Fruit fly (Drosophila melanogaster) whole organism, embryonic: ENCODE results near the gene rk.

Experiments
- Atf6 ChIP-seq: fragments of 200-800 bp; sonication (Bioruptor generic); IDR thresholded peaks from 2 replicates; pipeline ENCODE4 v1.3.6; 2022; ENCODE audit warnings: missing biosample characterization, missing genetic modification characterization
- C15 ChIP-seq: fragments of 200-800 bp; sonication (Bioruptor generic); IDR thresholded peaks from 3 replicates; pipeline ENCODE4 v1.3.6; 2022; ENCODE audit warnings: missing biosample characterization, missing genetic modification characterization
- CG10979 ChIP-seq: fragments of 200-800 bp; sonication (Bioruptor generic); optimal IDR thresholded peaks from 2 replicates; lab custom pipeline; 2018; ENCODE audit warnings: missing biosample characterization, mild to moderate bottlenecking, missing genetic modification characterization, moderate library complexity
- CG11696 ChIP-seq: fragments of 200-800 bp; sonication (Bioruptor generic); IDR thresholded peaks from 2 replicates; pipeline ENCODE4 v1.3.6; 2022; ENCODE audit warnings: missing biosample characterization, missing genetic modification characterization
- CG12236 ChIP-seq: fragments of 200-800 bp; sonication (Bioruptor generic); optimal IDR thresholded peaks from 2 replicates; lab custom pipeline; 2016; ENCODE audit warnings: missing biosample characterization, missing genetic modification characterization
- CG14014 ChIP-seq: fragments of 200-800 bp; sonication (Bioruptor generic); IDR thresholded peaks from 2 replicates; pipeline ENCODE4 v1.3.6; 2022; ENCODE audit warnings: missing biosample characterization, missing genetic modification characterization
- CG14965 ChIP-seq: fragments of 200-800 bp; sonication (Bioruptor generic); optimal IDR thresholded peaks from 2 replicates; lab custom pipeline; 2016; ENCODE audit warnings: missing biosample characterization, missing genetic modification characterization, borderline replicate concordance
- CG15514 ChIP-seq: fragments of 200-800 bp; sonication (Bioruptor generic); optimal IDR thresholded peaks from 3 replicates; lab custom pipeline; 2017; ENCODE audit warnings: missing biosample characterization, missing genetic modification characterization, mild to moderate bottlenecking, moderate library complexity, missing genetic modification reagents
- CG15696 ChIP-seq: fragments of 200-800 bp; sonication (Bioruptor generic); optimal IDR thresholded peaks from 2 replicates; lab custom pipeline; 2019; ENCODE audit warnings: missing biosample characterization, mild to moderate bottlenecking, missing genetic modification characterization, moderate library complexity
- CG1647 ChIP-seq: fragments of 200-800 bp; sonication (Bioruptor generic); optimal IDR thresholded peaks from 3 replicates; lab custom pipeline; 2016; ENCODE audit warnings: missing biosample characterization, missing genetic modification characterization
- CG18011 ChIP-seq: fragments of 200-800 bp; sonication (Bioruptor generic); optimal IDR thresholded peaks from 2 replicates; lab custom pipeline; 2017; ENCODE audit warnings: missing biosample characterization, missing genetic modification characterization, mild to moderate bottlenecking, moderate library complexity, missing genotype
- CG31224 ChIP-seq: fragments of 200-800 bp; sonication (Bioruptor generic); IDR thresholded peaks from 2 replicates; pipeline ENCODE4 v1.3.6; 2022; ENCODE audit warnings: missing biosample characterization, missing genetic modification characterization
- CG31388 ChIP-seq: fragments of 200-800 bp; sonication (Bioruptor generic); optimal IDR thresholded peaks from 2 replicates; lab custom pipeline; 2016; ENCODE audit warnings: missing biosample characterization, missing genetic modification characterization
- CG4328 ChIP-seq: fragments of 200-800 bp; sonication (Bioruptor generic); optimal IDR thresholded peaks from 3 replicates; lab custom pipeline; 2017; ENCODE audit warnings: missing biosample characterization, missing genetic modification reagents, missing genetic modification characterization
- CG7839 ChIP-seq: fragments of 200-800 bp; sonication (Bioruptor generic); optimal IDR thresholded peaks from 3 replicates; lab custom pipeline; 2018; ENCODE audit warnings: missing biosample characterization, mild to moderate bottlenecking, missing genetic modification characterization, moderate library complexity
- CG9932 ChIP-seq: fragments of 200-800 bp; sonication (Bioruptor generic); IDR thresholded peaks from 2 replicates; pipeline ENCODE4 v1.3.6; 2022; ENCODE audit warnings: missing biosample characterization, missing genetic modification characterization
- E2f1 ChIP-seq: fragments of 200-800 bp; sonication (Bioruptor generic); IDR thresholded peaks from 2 replicates; pipeline ENCODE4 v1.3.6; 2022; ENCODE audit warnings: missing biosample characterization, missing genetic modification characterization
- E2f2 ChIP-seq: fragments of 200-800 bp; sonication (Bioruptor generic); IDR thresholded peaks from 2 replicates; pipeline ENCODE4 v1.3.6; 2022; ENCODE audit warnings: missing biosample characterization, missing genetic modification characterization
- GATAe ChIP-seq: fragments of 200-800 bp; sonication (Bioruptor generic); conservative IDR thresholded peaks from 2 replicates; pipeline ENCODE4 v1.3.6; 2022; ENCODE audit warnings: missing biosample characterization, missing genetic modification characterization
- HLH3B ChIP-seq: fragments of 200-800 bp; sonication (Bioruptor generic); IDR thresholded peaks from 2 replicates; pipeline ENCODE4 v1.3.6; 2022; ENCODE audit warnings: missing biosample characterization, missing genetic modification characterization
- Hand ChIP-seq: fragments of 200-800 bp; sonication (Bioruptor generic); optimal IDR thresholded peaks from 2 replicates; lab custom pipeline; 2017; ENCODE audit warnings: mild to moderate bottlenecking, missing biosample characterization, missing genetic modification reagents, missing genetic modification characterization
- Jarid2 ChIP-seq: fragments of 200-800 bp; sonication (Bioruptor generic); optimal IDR thresholded peaks from 3 replicates; lab custom pipeline; 2017; ENCODE audit warnings: mild to moderate bottlenecking, missing biosample characterization, missing genetic modification reagents, missing genetic modification characterization
- Mad ChIP-seq: fragments of 200-800 bp; sonication (Bioruptor generic); optimal IDR thresholded peaks from 2 replicates; lab custom pipeline; 2016; ENCODE audit warnings: missing biosample characterization, missing genetic modification characterization
- Max ChIP-seq: fragments of 200-800 bp; sonication (Bioruptor generic); optimal IDR thresholded peaks from 2 replicates; lab custom pipeline; 2016; ENCODE audit warnings: missing biosample characterization, mild to moderate bottlenecking, missing genetic modification characterization
- Med ChIP-seq: fragments of 200-800 bp; sonication (Bioruptor generic); peaks from one replicate; lab custom pipeline; 2016; ENCODE audit warnings: missing biosample characterization, missing genetic modification characterization, mild to moderate bottlenecking, inconsistent platforms, moderate library complexity
- NfI ChIP-seq: fragments of 200-800 bp; sonication (Bioruptor generic); optimal IDR thresholded peaks from 3 replicates; lab custom pipeline; 2018; ENCODE audit warnings: missing biosample characterization, mild to moderate bottlenecking, missing genetic modification characterization, moderate library complexity
- Rx ChIP-seq: fragments of 200-800 bp; sonication (Bioruptor generic); IDR thresholded peaks from 2 replicates; pipeline ENCODE4 v1.3.6; 2022; ENCODE audit warnings: missing biosample characterization, missing genetic modification characterization
- Stat92E ChIP-seq, 3 experiments: fragments of >200 bp in 2 of 3; fragments of 200-800 bp in 1 of 3; sonication (Bioruptor generic) in 1 of 3; optimal IDR thresholded peaks; 2 replicates each; lab custom pipeline; 2017 to 2019; ENCODE audit warnings: missing biosample characterization in 3 of 3, missing genetic modification characterization in 3 of 3, mild to moderate bottlenecking in 1 of 3, moderate library complexity in 1 of 3
- al ChIP-seq: fragments of 200-800 bp; sonication (Bioruptor generic); IDR thresholded peaks from 2 replicates; pipeline ENCODE4 v1.3.6; 2022; ENCODE audit warnings: missing biosample characterization, missing genetic modification characterization
- btn ChIP-seq: fragments of 200-800 bp; sonication (Bioruptor generic); optimal IDR thresholded peaks from 2 replicates; lab custom pipeline; 2016; ENCODE audit warnings: missing biosample characterization, missing genetic modification characterization
- chn ChIP-seq: fragments of 200-800 bp; sonication (Bioruptor generic); optimal IDR thresholded peaks from 2 replicates; lab custom pipeline; 2016; ENCODE audit warnings: missing biosample characterization, missing genetic modification characterization
- corto ChIP-seq: fragments of 200-800 bp; sonication (Bioruptor generic); optimal IDR thresholded peaks from 2 replicates; lab custom pipeline; 2016; ENCODE audit warnings: missing biosample characterization, mild to moderate bottlenecking, missing genetic modification characterization, moderate library complexity
- danr ChIP-seq: fragments of 200-800 bp; sonication (Bioruptor generic); IDR thresholded peaks from 2 replicates; pipeline ENCODE4 v1.3.6; 2022; ENCODE audit warnings: missing biosample characterization, missing genetic modification characterization
- dmrt11E ChIP-seq: fragments of 200-800 bp; sonication (Bioruptor generic); optimal IDR thresholded peaks from 3 replicates; lab custom pipeline; 2018; ENCODE audit warnings: missing biosample characterization, mild to moderate bottlenecking, missing genetic modification characterization, moderate library complexity
- eyg ChIP-seq: fragments of 200-800 bp; sonication (Bioruptor generic); optimal IDR thresholded peaks from 3 replicates; lab custom pipeline; 2016; ENCODE audit warnings: missing biosample characterization, missing genetic modification characterization
- fd64A ChIP-seq: fragments of 200-800 bp; sonication (Bioruptor generic); optimal IDR thresholded peaks from 3 replicates; lab custom pipeline; 2018; ENCODE audit warnings: missing biosample characterization, mild to moderate bottlenecking, missing genetic modification characterization
- gcm ChIP-seq: fragments of 200-800 bp; sonication (Bioruptor generic); optimal IDR thresholded peaks from 2 replicates; lab custom pipeline; 2019; ENCODE audit warnings: missing biosample characterization, mild to moderate bottlenecking, missing genetic modification characterization, moderate library complexity
- her ChIP-seq: fragments of 200-800 bp; sonication (Bioruptor generic); optimal IDR thresholded peaks from 2 replicates; lab custom pipeline; 2016; ENCODE audit warnings: missing biosample characterization, missing genetic modification characterization
- hth ChIP-seq: fragments of >200 bp; optimal IDR thresholded peaks from 2 replicates; lab custom pipeline; 2017; ENCODE audit warnings: inconsistent platforms
- klu ChIP-seq: fragments of 200-800 bp; sonication (Bioruptor generic); IDR thresholded peaks from 2 replicates; pipeline ENCODE4 v1.3.6; 2022; ENCODE audit warnings: missing biosample characterization, missing genetic modification characterization
- lbe ChIP-seq: fragments of 200-800 bp; sonication (Bioruptor generic); optimal IDR thresholded peaks from 2 replicates; lab custom pipeline; 2016; ENCODE audit warnings: missing biosample characterization, mild to moderate bottlenecking, missing genetic modification characterization
- odd ChIP-seq: fragments of 200-800 bp; sonication (Bioruptor generic); optimal IDR thresholded peaks from 2 replicates; lab custom pipeline; 2017; ENCODE audit warnings: missing biosample characterization, mild to moderate bottlenecking, missing genetic modification characterization
- pita ChIP-seq: fragments of 200-800 bp; sonication (Bioruptor generic); optimal IDR thresholded peaks from 2 replicates; lab custom pipeline; 2017; ENCODE audit warnings: missing biosample characterization, mild to moderate bottlenecking, missing genetic modification characterization
- repo ChIP-seq: fragments of 200-800 bp; sonication (Bioruptor generic); optimal IDR thresholded peaks from 2 replicates; lab custom pipeline; 2016; ENCODE audit warnings: missing biosample characterization, missing genetic modification characterization
- rib ChIP-seq: fragments of 200-800 bp; sonication (Bioruptor generic); IDR thresholded peaks from 2 replicates; pipeline ENCODE4 v1.3.6; 2022; ENCODE audit warnings: missing biosample characterization, missing genetic modification characterization
- salm ChIP-seq: fragments of 200-800 bp; sonication (Bioruptor generic); optimal IDR thresholded peaks from 2 replicates; lab custom pipeline; 2018; ENCODE audit warnings: missing biosample characterization, mild to moderate bottlenecking, missing genetic modification characterization
- slbo ChIP-seq: fragments of 200-800 bp; sonication (Bioruptor generic); IDR thresholded peaks from 2 replicates; pipeline ENCODE4 v1.3.6; 2022; ENCODE audit warnings: missing biosample characterization, missing genetic modification characterization
- sob ChIP-seq: fragments of 200-800 bp; sonication (Bioruptor generic); IDR thresholded peaks from 2 replicates; pipeline ENCODE4 v1.3.6; 2022; ENCODE audit warnings: missing biosample characterization, missing genetic modification characterization
- ssp ChIP-seq: fragments of 200-800 bp; sonication (Bioruptor generic); IDR thresholded peaks from 2 replicates; pipeline ENCODE4 v1.3.6; 2022; ENCODE audit warnings: missing biosample characterization, missing genetic modification characterization
- wek ChIP-seq: fragments of 200-800 bp; sonication (Bioruptor generic); optimal IDR thresholded peaks from 3 replicates; lab custom pipeline; 2018; ENCODE audit warnings: missing biosample characterization, mild to moderate bottlenecking, missing genetic modification characterization, moderate library complexity
- zen2 ChIP-seq: fragments of 200-800 bp; sonication (Bioruptor generic); IDR thresholded peaks from 3 replicates; pipeline ENCODE4 v1.3.6; 2022; ENCODE audit warnings: missing biosample characterization, missing genetic modification characterization; ENCODE audit not compliant: partially characterized antibody

The rk gene

DNA sequence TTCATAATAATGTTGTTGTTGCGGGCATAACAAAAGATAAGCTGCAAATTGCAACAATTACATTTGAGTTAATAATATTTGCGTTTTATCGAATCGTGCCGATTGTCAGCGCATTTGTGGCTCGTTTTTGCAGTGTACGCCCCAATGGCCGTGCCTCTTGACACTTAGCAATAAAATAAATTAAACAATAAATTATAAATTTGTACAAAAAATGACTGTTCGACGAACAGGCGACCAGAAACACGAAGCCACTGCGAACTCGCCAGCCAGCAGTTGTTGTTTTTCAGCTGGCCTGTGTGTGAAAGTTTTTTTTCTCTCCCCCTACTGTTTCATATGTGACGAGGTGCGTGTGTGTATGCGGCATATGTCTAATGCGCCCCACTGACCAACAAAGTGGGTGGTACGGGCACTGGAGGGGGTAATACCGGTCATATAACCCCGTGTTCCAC, 24.5 kb upstream of the rk start (continued):
- TF ChIP-seq pita (GFP tag; lab: Kevin White, UChicago) (no peak), zen2 (GFP tag; lab: Robert Waterston, UW) (0 out of 3 replicates have a peak, but pooled peaks have one; percentile 28), salm (tag; lab: Kevin White, UChicago) (peak; percentile 73), Med (GFP tag; lab: Kevin White, UChicago) (peak; percentile 61), eyg (GFP tag; lab: Kevin White, UChicago) (no peak), btn (GFP tag; lab: Kevin White, UChicago) (no peak), her (GFP tag; lab: Kevin White, UChicago) (no peak), CG31224 (GFP tag; lab: Robert Waterston, UW) (peak; percentile 96), slbo (no peak), CG12236 (no peak), gcm (no peak), rib (GFP tag; lab: Robert Waterston, UW) (peak; percentile 49; the same call in 1 of the 2 replicates), CG9932 (GFP tag; lab: Robert Waterston, UW) (no peak), CG11696 (GFP tag; lab: Robert Waterston, UW) (no peak), CG15696 (tag; lab: Kevin White, UChicago) (no peak), Stat92E (GFP tag; optimal IDR thresholded peaks at IDR 0.05; lab: Kevin White, UChicago) (no peak)

DNA sequence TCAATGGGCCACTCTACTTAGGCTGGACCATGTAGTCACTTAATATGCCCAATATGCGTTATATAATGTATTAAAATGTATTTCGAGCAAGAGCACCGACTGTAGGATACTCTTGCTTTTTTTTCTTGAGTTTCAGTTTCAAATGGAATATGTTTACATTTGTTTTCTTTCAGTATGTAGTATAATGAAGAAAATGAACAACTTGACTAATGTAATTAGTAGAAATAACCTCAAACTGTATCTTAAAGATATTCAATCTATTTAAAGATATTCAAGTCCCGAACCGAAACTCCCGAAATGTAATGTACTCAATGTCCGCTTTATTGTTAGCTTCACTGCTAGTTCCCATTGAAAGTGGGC, 23.7 kb upstream of the rk start:
- TF ChIP-seq CG1647 (GFP tag; lab: Kevin White, UChicago) (no peak), CG15514 (GFP tag; lab: Kevin White, UChicago) (no peak), odd (GFP tag; lab: Kevin White, UChicago) (no peak), Jarid2 (GFP tag; lab: Kevin White, UChicago) (no peak), E2f2 (GFP tag; lab: Robert Waterston, UW) (no peak), danr (GFP tag; lab: Robert Waterston, UW) (no peak), C15 (GFP tag; lab: Robert Waterston, UW) (no peak), HLH3B (GFP tag; lab: Robert Waterston, UW) (no peak; the same call in 1 of the 2 replicates), sob (no peak), klu (GFP tag; lab: Robert Waterston, UW) (no peak), CG14965 (GFP tag; lab: Kevin White, UChicago) (no peak), Hand (GFP tag; lab: Kevin White, UChicago) (no peak), lbe (no peak), Rx (GFP tag; lab: Robert Waterston, UW) (no peak), GATAe (no peak), hth (lab: Kevin White, UChicago) (no peak), CG4328 (GFP tag; lab: Kevin White, UChicago) (no peak), CG31388 (GFP tag; lab: Kevin White, UChicago) (no peak), corto (GFP tag; lab: Kevin White, UChicago) (no peak), her (GFP tag; lab: Kevin White, UChicago) (no peak), dmrt11E (tag; lab: Kevin White, UChicago) (no peak), ssp (GFP tag; lab: Robert Waterston, UW) (no peak), CG14014 (GFP tag; lab: Robert Waterston, UW) (no peak), CG10979 (peak; percentile 61), CG7839 (tag; lab: Kevin White, UChicago) (peak; percentile 73), al (GFP tag; lab: Robert Waterston, UW) (0 out of 2 replicates have a peak, but pooled peaks have one; percentile 4), fd64A (GFP tag; lab: Kevin White, UChicago) (no peak), chn (GFP tag; lab: Kevin White, UChicago) (no peak), Med (GFP tag; lab: Kevin White, UChicago) (no peak), Mad (GFP tag; lab: Kevin White, UChicago) (no peak), wek (GFP tag; lab: Kevin White, UChicago) (no peak), Max (GFP tag; lab: Kevin White, UChicago) (no peak), Atf6 (no peak), CG18011 (GFP tag; lab: Kevin White, UChicago) (no peak), E2f1 (GFP tag; lab: Robert Waterston, UW) (no peak), NfI (peak; percentile 30), repo (GFP tag; lab: Kevin White, UChicago) (no peak)
